Worm (Caenorhabditis elegans): ENCODE data around the gene prx-1.

ce11 chrX:14370314-14370713, 56.6 kb downstream of the prx-1 start, which contains the start of gene irk-3:
- TF ChIP-seq T22C8.4 (GFP tag; IDR thresholded peaks at IDR 0.05) (no peak), flt-1 (GFP tag; IDR thresholded peaks at IDR 0.05) (no peak), ztf-29 (GFP tag; IDR thresholded peaks at IDR 0.05) (no peak), tab-1 (GFP tag; IDR thresholded peaks at IDR 0.05) (no peak)
